Worm (Caenorhabditis elegans) whole organism, L4 larva: ENCODE results near the gene K02E10.7.

Experiments
- F49E8.2 ChIP-seq: sonication (generic microtip); optimal IDR thresholded peaks from 2 replicates; lab custom pipeline; 2016; ENCODE audit warnings: missing compliant biosample characterization, mild to moderate bottlenecking, missing genetic modification characterization, borderline replicate concordance
- ama-1 ChIP-seq: fragments of 150-350 bp; optimal IDR thresholded peaks from 2 replicates; lab custom pipeline; 2014; ENCODE audit warnings: inconsistent platforms, mixed read lengths
- ceh-82 ChIP-seq: sonication (generic microtip); optimal IDR thresholded peaks from 2 replicates; lab custom pipeline; 2017; ENCODE audit warnings: missing biosample characterization, missing genetic modification characterization
- dmd-6 ChIP-seq: fragments of 200-800 bp; sonication (Bioruptor generic); IDR thresholded peaks from 2 replicates; pipeline ENCODE4 v1.3.6; 2022; ENCODE audit warnings: missing genetic modification reagents, missing genetic modification characterization, missing compliant biosample characterization
- lin-15B ChIP-seq: fragments of 150-350 bp; sonication (generic microtip); optimal IDR thresholded peaks from 3 replicates; lab custom pipeline; 2014; ENCODE audit warnings: missing biosample characterization, missing genetic modification characterization
- mdl-1 ChIP-seq, 2 experiments: fragments of 150-350 bp in 1 of 2; sonication (generic microtip) in 1 of 2; optimal IDR thresholded peaks; 2 replicates each; lab custom pipeline; 2014 to 2017; ENCODE audit warnings: missing biosample characterization in 2 of 2, missing genetic modification characterization in 2 of 2
- nhr-11 ChIP-seq: fragments of 150-350 bp; optimal IDR thresholded peaks from 2 replicates; lab custom pipeline; 2014; ENCODE audit warnings: missing biosample characterization, missing genetic modification characterization
- nhr-28 ChIP-seq: fragments of 150-350 bp; optimal IDR thresholded peaks from 2 replicates; lab custom pipeline; 2014; ENCODE audit warnings: missing biosample characterization, missing genetic modification characterization
- pha-4 ChIP-seq, 2 experiments: fragments of 150-350 bp in 1 of 2; fragments of 200-800 bp in 1 of 2; sonication (Bioruptor generic) in 1 of 2; IDR thresholded peaks in 1 of 2; optimal IDR thresholded peaks in 1 of 2; 2 replicates each; pipeline versions ENCODE4 v1.3.6 to Lab custom; 2014 to 2022; ENCODE audit warnings: missing genetic modification characterization in 2 of 2, missing genetic modification reagents in 2 of 2, missing biosample characterization in 1 of 2, missing compliant biosample characterization in 1 of 2
- saeg-2 ChIP-seq: fragments of 200-800 bp; sonication (Bioruptor generic); IDR thresholded peaks from 2 replicates; pipeline ENCODE4 v1.3.6; 2022; ENCODE audit warnings: missing genetic modification reagents, missing genetic modification characterization, missing compliant biosample characterization
- snpc-4 ChIP-seq: fragments of 150-350 bp; optimal IDR thresholded peaks from 2 replicates; lab custom pipeline; 2014; ENCODE audit warnings: missing biosample characterization, missing genetic modification characterization
- ztf-7 ChIP-seq: fragments of 150-350 bp; optimal IDR thresholded peaks from 2 replicates; lab custom pipeline; 2014; ENCODE audit warnings: missing biosample characterization, missing genetic modification characterization

DNA sequence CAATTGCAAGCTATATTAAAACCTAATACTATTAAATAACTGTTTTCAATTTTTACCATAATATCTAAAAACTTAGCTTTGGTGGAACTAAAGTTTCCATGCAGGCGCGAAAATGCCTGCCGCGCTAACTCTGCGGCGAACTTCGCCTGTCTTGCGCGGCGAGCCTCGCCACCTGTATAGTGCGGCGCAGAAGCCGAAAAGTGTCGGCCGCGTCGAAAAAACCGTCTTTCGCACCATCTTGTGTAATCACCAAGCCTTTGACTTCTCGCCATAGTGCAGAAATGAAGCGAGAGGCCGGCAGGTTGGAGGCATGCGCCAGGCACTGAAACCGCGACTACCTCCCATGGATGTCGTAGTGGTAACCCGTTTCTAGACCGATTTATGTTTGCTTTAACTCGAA is 43.1 kb upstream of the K02E10.7 start:
- TF ChIP-seq snpc-4 (tag; lab: Kevin White, UChicago) (no peak), ama-1 (lab: Kevin White, UChicago) (no peak), ztf-7 (tag; lab: Kevin White, UChicago) (no peak), lin-15B (tag; lab: Kevin White, UChicago) (no peak), mdl-1 (tag; optimal IDR thresholded peaks at IDR 0.05; lab: Kevin White, UChicago) (no peak), nhr-11 (tag; lab: Kevin White, UChicago) (no peak), saeg-2 (GFP tag; lab: Robert Waterston, UW) (no peak), ceh-82 (tag; lab: Kevin White, UChicago) (no peak), pha-4 (GFP tag; IDR thresholded peaks at IDR 0.05; lab: Robert Waterston, UW) (no peak), pha-4 (tag; optimal IDR thresholded peaks at IDR 0.05; lab: Kevin White, UChicago) (no peak), dmd-6 (GFP tag; lab: Robert Waterston, UW) (no peak), F49E8.2 (tag; lab: Kevin White, UChicago) (no peak), nhr-28 (tag; lab: Kevin White, UChicago) (no peak)
